Fruit fly (Drosophila melanogaster): ENCODE data around the gene CG10681.

DNA sequence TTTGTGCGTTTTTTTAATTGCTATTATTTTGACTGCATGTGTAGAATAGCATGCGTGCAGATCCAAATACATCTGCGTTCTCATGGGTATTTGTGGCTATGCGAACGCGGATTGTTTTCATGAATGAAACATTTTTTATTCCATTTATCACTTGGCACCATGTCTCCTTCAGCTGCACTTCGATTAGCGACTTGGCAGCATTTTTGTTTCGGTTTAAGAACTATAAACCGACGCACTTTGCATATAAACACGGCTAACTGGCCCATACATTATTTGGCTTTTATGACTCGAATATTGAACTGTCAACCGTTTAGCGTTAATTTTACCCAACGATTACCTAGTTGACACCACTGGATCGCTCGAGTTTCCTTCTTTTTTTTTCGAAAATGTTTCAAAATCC is 16.8 kb upstream of the CG10681 start:
- TF ChIP-seq dmrt99B (tag; optimal IDR thresholded peaks at IDR 0.05) (no peak), CG7745 (tag; optimal IDR thresholded peaks at IDR 0.05) (no peak), pita (GFP tag; optimal IDR thresholded peaks at IDR 0.05) (no peak), Oaz (GFP tag; IDR thresholded peaks at IDR 0.05) (no peak), tup (GFP tag; optimal IDR thresholded peaks at IDR 0.05) (no peak), wek (GFP tag; optimal IDR thresholded peaks at IDR 0.05) (no peak), fd102C (GFP tag; optimal IDR thresholded peaks at IDR 0.05) (no peak)
